Worm (Caenorhabditis elegans) whole organism, midembryonic: Measurements from ENCODE around the gene sas-7.

Source experiments
- T22C8.4 ChIP-seq: fragments of 200-800 bp; sonication (Bioruptor generic); IDR thresholded peaks from 2 replicates; pipeline ENCODE4 v1.3.6; 2022; ENCODE audit warnings: missing genetic modification characterization, missing compliant biosample characterization
- cog-1 ChIP-seq: sonication (generic microtip); optimal IDR thresholded peaks from 2 replicates; lab custom pipeline; 2016; ENCODE audit warnings: missing genetic modification characterization, missing compliant biosample characterization
- flt-1 ChIP-seq: fragments of 200-800 bp; sonication (Bioruptor generic); IDR thresholded peaks from 2 replicates; pipeline ENCODE4 v1.3.6; 2022; ENCODE audit warnings: missing genetic modification characterization, missing compliant biosample characterization
- klf-2 ChIP-seq: fragments of 200-800 bp; sonication (Bioruptor generic); conservative IDR thresholded peaks from 2 replicates; pipeline ENCODE4 v1.3.6; 2022; ENCODE audit warnings: missing genetic modification reagents, missing genetic modification characterization, missing compliant biosample characterization
- med-1 ChIP-seq: sonication (generic microtip); optimal IDR thresholded peaks from 2 replicates; lab custom pipeline; 2017; ENCODE audit warnings: missing genetic modification characterization, mild to moderate bottlenecking, missing compliant biosample characterization, antibody characterized with exemption, missing genetic modification reagents; ENCODE audit not compliant: insufficient read depth
- ref-1 ChIP-seq: fragments of 200-800 bp; sonication (Bioruptor generic); conservative IDR thresholded peaks from 2 replicates; pipeline ENCODE4 v1.3.6; 2022; ENCODE audit warnings: missing genetic modification reagents, missing genetic modification characterization, missing compliant biosample characterization
- tab-1 ChIP-seq: fragments of 200-800 bp; sonication (Bioruptor generic); IDR thresholded peaks from 2 replicates; pipeline ENCODE4 v1.3.6; 2022; ENCODE audit warnings: missing genetic modification characterization, missing compliant biosample characterization
- ztf-23 ChIP-seq: fragments of 200-800 bp; sonication (Bioruptor generic); IDR thresholded peaks from 2 replicates; pipeline ENCODE4 v1.3.6; 2022; ENCODE audit warnings: missing genetic modification reagents, missing genetic modification characterization, missing compliant biosample characterization
- ztf-29 ChIP-seq: fragments of 200-800 bp; sonication (Bioruptor generic); IDR thresholded peaks from 2 replicates; pipeline ENCODE4 v1.3.6; 2022; ENCODE audit warnings: missing genetic modification reagents, missing genetic modification characterization, missing compliant biosample characterization

- TF ChIP-seq flt-1 (GFP tag; lab: Robert Waterston, UW) (no peak), T22C8.4 (GFP tag; lab: Robert Waterston, UW) (no peak), cog-1 (no peak), med-1 (GFP tag; lab: Kevin White, UChicago) (no peak), tab-1 (GFP tag; lab: Robert Waterston, UW) (no peak), ztf-23 (GFP tag; lab: Robert Waterston, UW) (no peak), ztf-29 (no peak), ref-1 (GFP tag; lab: Robert Waterston, UW) (no peak), klf-2 (GFP tag; lab: Robert Waterston, UW) (no peak)
Observed at ce11 chrIII:10364656-10365055, 43.8 kb downstream of the sas-7 start, which contains the start of gene tbc-8.
